ENCODE assay signal across 3 fruit fly cellular contexts in the genomic region with DNA sequence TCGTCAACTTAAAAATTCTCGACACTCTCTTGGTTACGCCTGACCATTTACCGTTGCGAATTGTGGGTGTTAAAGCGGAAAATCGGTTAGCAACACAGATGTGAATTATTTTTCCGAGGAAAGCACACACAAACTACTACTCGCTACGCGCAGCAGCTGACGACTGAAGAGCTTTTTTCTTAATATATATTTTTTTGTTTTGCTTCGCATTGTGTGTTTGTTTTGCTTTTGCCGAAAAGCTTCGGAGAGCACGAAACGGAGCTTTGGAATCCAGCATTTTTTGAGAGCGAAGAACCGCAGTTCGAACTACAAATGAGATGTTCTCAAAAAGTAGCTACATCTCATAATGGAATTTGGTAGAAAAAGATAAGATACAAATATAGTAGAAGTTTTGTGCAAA.
TF ChIP-seq lines count a peak whose summit lies in the region.

No protein-coding gene starts in this region.

TF ChIP-seq in whole organism, embryonic, 481 proteins besides CTCF, POLR2A, EP300 and RAD21 (continued from another document):
- no peak for TF ChIP-seq prd (optimal IDR thresholded peaks at IDR 0.05; lab: Kevin White, UChicago)
- no peak for TF ChIP-seq prd (GFP tag; IDR thresholded peaks at IDR 0.05; lab: Robert Waterston, UW)
- TF ChIP-seq sob (GFP tag; IDR thresholded peaks at IDR 0.05; lab: Robert Waterston, UW) = peak; percentile 29; the same call in 1 of the 2 replicates
- no peak for TF ChIP-seq CG8089 (GFP tag; optimal IDR thresholded peaks at IDR 0.05; lab: Kevin White, UChicago)
- TF ChIP-seq lbe (GFP tag; optimal IDR thresholded peaks at IDR 0.05; lab: Kevin White, UChicago) = peak; percentile 55
- no peak for TF ChIP-seq BEAF-32 (GFP tag; optimal IDR thresholded peaks at IDR 0.05; lab: Kevin White, UChicago)
- peak; percentile 44 to 75 for TF ChIP-seq Trl (optimal IDR thresholded peaks at IDR 0.05; lab: Kevin White, UChicago)
- TF ChIP-seq Trl (GFP tag; optimal IDR thresholded peaks at IDR 0.05; lab: Kevin White, UChicago) = no peak
- TF ChIP-seq CG13287 (GFP tag; IDR thresholded peaks at IDR 0.05; lab: Robert Waterston, UW; ENCODE audit: partially characterized antibody) = peak; percentile 8; the same call in 1 of the 2 replicates
- no peak for TF ChIP-seq ems (GFP tag; optimal IDR thresholded peaks at IDR 0.05; lab: Kevin White, UChicago)
- TF ChIP-seq chinmo (GFP tag; IDR thresholded peaks at IDR 0.05; lab: Robert Waterston, UW; ENCODE audit: partially characterized antibody) = 0 out of 4 replicates have a peak, but pooled peaks have one; percentile 74
- TF ChIP-seq CG32532 (GFP tag; IDR thresholded peaks at IDR 0.05; lab: Robert Waterston, UW) = peak; percentile 9; the same call in 1 of the 2 replicates
- peak in 1 of 2 experiments; percentile 39 for TF ChIP-seq eve (GFP tag; optimal IDR thresholded peaks at IDR 0.05; lab: Kevin White, UChicago)
- peak; percentile 91 for TF ChIP-seq nom (GFP tag; optimal IDR thresholded peaks at IDR 0.05; lab: Kevin White, UChicago)
- 0 out of 2 replicates have a peak, but pooled peaks have one; percentile 15 for TF ChIP-seq Rfx (GFP tag; IDR thresholded peaks at IDR 0.05; lab: Robert Waterston, UW)
- TF ChIP-seq Jarid2 (GFP tag; optimal IDR thresholded peaks at IDR 0.05; lab: Kevin White, UChicago) = peak; percentile 61

TF ChIP-seq in whole organism, prepupa, 60 proteins besides CTCF, POLR2A, EP300 and RAD21 (continued from another document):
- TF ChIP-seq acj6 (GFP tag; optimal IDR thresholded peaks at IDR 0.05; lab: Kevin White, UChicago) (no peak), CG6854 (GFP tag; optimal IDR thresholded peaks at IDR 0.05; lab: Kevin White, UChicago) (peak; percentile 55), Eip93F (GFP tag; optimal IDR thresholded peaks at IDR 0.05; lab: Kevin White, UChicago) (peak; percentile 69), Ets21C (GFP tag; optimal IDR thresholded peaks at IDR 0.05; lab: Kevin White, UChicago) (no peak), CG3919 (GFP tag; optimal IDR thresholded peaks at IDR 0.05; lab: Kevin White, UChicago) (no peak), esn (GFP tag; optimal IDR thresholded peaks at IDR 0.05; lab: Kevin White, UChicago) (no peak), lz (GFP tag; optimal IDR thresholded peaks at IDR 0.05; lab: Kevin White, UChicago) (no peak), ss (GFP tag; optimal IDR thresholded peaks at IDR 0.05; lab: Kevin White, UChicago) (peak; percentile 74 to 77), dac (GFP tag; optimal IDR thresholded peaks at IDR 0.05; lab: Kevin White, UChicago) (no peak), Ets96B (tag; optimal IDR thresholded peaks at IDR 0.05; lab: Kevin White, UChicago) (peak; percentile 55), net (GFP tag; optimal IDR thresholded peaks at IDR 0.05; lab: Kevin White, UChicago) (peak; percentile 64), Met (GFP tag; optimal IDR thresholded peaks at IDR 0.05; lab: Kevin White, UChicago) (no peak), CG10669 (GFP tag; optimal IDR thresholded peaks at IDR 0.05; lab: Kevin White, UChicago) (peak; percentile 48), CG11762 (GFP tag; optimal IDR thresholded peaks at IDR 0.05; lab: Kevin White, UChicago; ENCODE audit: insufficient read depth) (no peak), dsx (GFP tag; optimal IDR thresholded peaks at IDR 0.05; lab: Kevin White, UChicago; ENCODE audit: poor library complexity, severe bottlenecking) (peak; percentile 59), CG31627 (GFP tag; optimal IDR thresholded peaks at IDR 0.05; lab: Kevin White, UChicago) (no peak), CG8319 (GFP tag; optimal IDR thresholded peaks at IDR 0.05; lab: Kevin White, UChicago) (no peak), CG8632 (GFP tag; optimal IDR thresholded peaks at IDR 0.05; lab: Kevin White, UChicago) (no peak), CG1621 (tag; optimal IDR thresholded peaks at IDR 0.05; lab: Kevin White, UChicago) (peak; percentile 51), CG7368 (GFP tag; optimal IDR thresholded peaks at IDR 0.05; lab: Kevin White, UChicago) (no peak), Blimp-1 (GFP tag; optimal IDR thresholded peaks at IDR 0.05; lab: Kevin White, UChicago) (no peak), CG8119 (GFP tag; IDR thresholded peaks at IDR 0.05; lab: Robert Waterston, UW) (peak; percentile 76), fd85E (GFP tag; optimal IDR thresholded peaks at IDR 0.05; lab: Kevin White, UChicago) (no peak), fkh (GFP tag; optimal IDR thresholded peaks at IDR 0.05; lab: Kevin White, UChicago) (no peak), CG6276 (GFP tag; optimal IDR thresholded peaks at IDR 0.05; lab: Kevin White, UChicago) (peak; percentile 87), CG11294 (GFP tag; IDR thresholded peaks at IDR 0.05; lab: Robert Waterston, UW) (no peak), CG3032 (tag; optimal IDR thresholded peaks at IDR 0.05; lab: Kevin White, UChicago) (peak; percentile 55), CG6792 (GFP tag; optimal IDR thresholded peaks at IDR 0.05; lab: Kevin White, UChicago) (no peak), Sox14 (GFP tag; optimal IDR thresholded peaks at IDR 0.05; lab: Kevin White, UChicago) (no peak), CG15336 (GFP tag; IDR thresholded peaks at IDR 0.05; lab: Robert Waterston, UW) (peak; percentile 80), cyc (GFP tag; optimal IDR thresholded peaks at IDR 0.05; lab: Kevin White, UChicago) (no peak), Hr38 (GFP tag; optimal IDR thresholded peaks at IDR 0.05; lab: Kevin White, UChicago) (no peak), CG4318 (GFP tag; optimal IDR thresholded peaks at IDR 0.05; lab: Kevin White, UChicago) (no peak), pdm3 (GFP tag; optimal IDR thresholded peaks at IDR 0.05; lab: Kevin White, UChicago) (peak; percentile 25), fd59A (GFP tag; optimal IDR thresholded peaks at IDR 0.05; lab: Kevin White, UChicago) (no peak), eg (GFP tag; IDR thresholded peaks at IDR 0.05; lab: Robert Waterston, UW) (peak; percentile 92), CG16779 (tag; optimal IDR thresholded peaks at IDR 0.05; lab: Kevin White, UChicago) (peak; percentile 72)

TF ChIP-seq in whole organism, wandering third instar larva, 38 proteins besides CTCF, POLR2A, EP300 and RAD21 (continued from another document):
- no peak for TF ChIP-seq tai (GFP tag; optimal IDR thresholded peaks at IDR 0.05; lab: Kevin White, UChicago)
- TF ChIP-seq Hr83 (GFP tag; optimal IDR thresholded peaks at IDR 0.05; lab: Kevin White, UChicago; ENCODE audit: poor library complexity, severe bottlenecking) = no peak
- no peak for TF ChIP-seq Mio (GFP tag; optimal IDR thresholded peaks at IDR 0.05; lab: Kevin White, UChicago)
- no peak for TF ChIP-seq CrebA (GFP tag; optimal IDR thresholded peaks at IDR 0.05; lab: Kevin White, UChicago; ENCODE audit: borderline replicate concordance)
- TF ChIP-seq sv (GFP tag; optimal IDR thresholded peaks at IDR 0.05; lab: Kevin White, UChicago) = no peak
- no peak for TF ChIP-seq Dif (GFP tag; optimal IDR thresholded peaks at IDR 0.05; lab: Kevin White, UChicago; ENCODE audit: partially characterized antibody)
- no peak for TF ChIP-seq Myc (optimal IDR thresholded peaks at IDR 0.05; lab: Kevin White, UChicago)
- TF ChIP-seq fru (GFP tag; optimal IDR thresholded peaks at IDR 0.05; lab: Kevin White, UChicago) = no peak
- no peak for TF ChIP-seq h (GFP tag; optimal IDR thresholded peaks at IDR 0.05; lab: Kevin White, UChicago)
- no peak for TF ChIP-seq Dfd (GFP tag; optimal IDR thresholded peaks at IDR 0.05; lab: Kevin White, UChicago)
